Worm (Caenorhabditis elegans): Measurements from ENCODE around the gene F28A10.1.

The F28A10.1 gene

DNA sequence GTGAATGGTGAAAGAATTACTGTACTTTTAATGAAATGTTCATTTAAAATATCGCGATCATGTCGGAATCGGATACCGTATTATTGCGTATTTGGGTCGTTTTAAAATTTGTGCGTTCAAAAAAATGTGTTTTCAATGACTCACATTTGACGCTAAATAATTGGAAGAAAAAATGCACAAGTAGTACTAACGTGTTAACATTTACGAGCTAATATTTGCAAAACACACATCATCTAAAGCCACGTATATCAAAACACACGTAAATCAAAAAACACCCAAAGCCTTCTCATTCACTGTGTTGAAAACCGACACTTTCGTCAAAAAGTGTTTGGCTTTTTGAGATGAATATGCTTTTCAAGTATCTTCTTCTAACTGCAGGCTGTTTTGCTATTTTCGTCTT lies at the start of gene F28A10.1:
Gene F28A10.1 (plus strand): TSS at position 301 of the 400 bp plus-strand sequence.
- TF ChIP-seq egl-44 (GFP tag; IDR thresholded peaks at IDR 0.05) (no peak), lin-35 (GFP tag; optimal IDR thresholded peaks at IDR 0.05) (no peak), die-1 (tag; optimal IDR thresholded peaks at IDR 0.05) (no peak), ceh-27 (GFP tag; optimal IDR thresholded peaks at IDR 0.05) (no peak), lin-40 (tag; optimal IDR thresholded peaks at IDR 0.05) (no peak), sdz-38 (tag; optimal IDR thresholded peaks at IDR 0.05) (no peak), ztf-28 (GFP tag; IDR thresholded peaks at IDR 0.05) (no peak), F49E8.2 (tag; optimal IDR thresholded peaks at IDR 0.05; ENCODE audit: insufficient read depth) (no peak), Y95B8A.8 (GFP tag; IDR thresholded peaks at IDR 0.05) (no peak), somi-1 (GFP tag; optimal IDR thresholded peaks at IDR 0.05) (no peak), T07F8.4 (tag; optimal IDR thresholded peaks at IDR 0.05) (no peak), hlh-26 (GFP tag; conservative IDR thresholded peaks at IDR 0.05) (no peak), dpl-1 (GFP tag; optimal IDR thresholded peaks at IDR 0.05) (no peak)

DNA sequence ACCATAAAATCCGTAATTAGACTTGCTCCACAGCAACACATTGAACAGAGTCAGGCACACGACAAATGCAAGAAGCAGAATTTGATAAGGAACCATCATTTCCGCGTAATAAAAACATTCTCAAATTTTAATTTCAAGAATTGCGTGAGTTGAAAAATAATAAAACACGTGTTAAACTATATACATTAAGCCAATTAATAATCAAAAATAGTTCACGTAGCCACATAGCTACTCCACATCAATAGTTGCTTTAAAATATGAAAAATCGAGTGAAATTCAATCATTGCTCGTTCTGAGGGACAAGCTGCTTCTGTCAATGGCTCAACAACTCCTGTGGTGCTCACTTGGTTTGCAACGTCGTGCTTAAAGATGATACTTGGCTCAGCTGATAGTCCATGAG lies 42.7 kb upstream of the F28A10.1 start, which contains the start of gene Y39F10A.3:
Gene Y39F10A.3 (minus strand): TSS at position 101 of the 400 bp plus-strand sequence.
- TF ChIP-seq B0019.2 (GFP tag; conservative IDR thresholded peaks at IDR 0.05) (no peak), cebp-1 (GFP tag; IDR thresholded peaks at IDR 0.05) (no peak), cebp-1 (tag; optimal IDR thresholded peaks at IDR 0.05) (no peak)

DNA sequence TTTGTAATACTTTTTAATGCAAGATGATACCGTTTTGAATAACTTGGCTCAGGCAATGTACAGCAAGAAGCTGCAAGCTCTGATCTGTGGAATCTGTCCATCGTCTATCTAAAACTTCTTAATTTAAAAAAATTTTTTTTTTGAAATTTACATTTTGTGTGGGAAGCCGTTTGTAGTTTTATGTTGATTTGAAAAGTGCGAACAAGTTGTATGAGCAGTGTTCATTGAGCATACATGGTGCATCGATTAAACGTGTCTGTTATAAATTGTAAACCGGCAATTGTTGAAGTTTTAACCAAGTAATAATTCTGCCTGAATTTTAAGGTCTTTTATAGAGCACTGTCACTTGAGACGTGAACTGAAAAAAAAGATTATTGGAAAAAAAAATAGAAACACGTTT lies 42.1 kb upstream of the F28A10.1 start, which contains the start of gene Y39F10A.6:
Gene Y39F10A.6 (minus strand): TSS at position 101 of the 400 bp plus-strand sequence.
- no peak for TF ChIP-seq madf-8 (GFP tag; conservative IDR thresholded peaks at IDR 0.05)
- no peak for TF ChIP-seq lag-1 (GFP tag; IDR thresholded peaks at IDR 0.05)
- no peak for TF ChIP-seq F23B12.7 (tag; optimal IDR thresholded peaks at IDR 0.05; ENCODE audit: insufficient read depth)
- no peak for TF ChIP-seq sdz-38 (tag; optimal IDR thresholded peaks at IDR 0.05)
- no peak for TF ChIP-seq madf-3 (GFP tag; IDR thresholded peaks at IDR 0.05)
- TF ChIP-seq F10E7.11 (tag; optimal IDR thresholded peaks at IDR 0.05): no peak
- TF ChIP-seq bed-2 (GFP tag; IDR thresholded peaks at IDR 0.05): no peak
- TF ChIP-seq D2030.7 (GFP tag; IDR thresholded peaks at IDR 0.05): no peak
- no peak for TF ChIP-seq snpc-4 (GFP tag; optimal IDR thresholded peaks at IDR 0.05)
- no peak for TF ChIP-seq snpc-4 (tag; optimal IDR thresholded peaks at IDR 0.05)
- TF ChIP-seq Y79H2A.3 (GFP tag; conservative IDR thresholded peaks at IDR 0.05): no peak
- TF ChIP-seq F52B5.7 (tag; optimal IDR thresholded peaks at IDR 0.05): no peak
- TF ChIP-seq ztf-18 (tag; optimal IDR thresholded peaks at IDR 0.05): no peak
- no peak for TF ChIP-seq F49E8.2 (tag; optimal IDR thresholded peaks at IDR 0.05; ENCODE audit: insufficient read depth)
- no peak for TF ChIP-seq lir-1 (GFP tag; conservative IDR thresholded peaks at IDR 0.05)
- TF ChIP-seq ztf-6 (GFP tag; IDR thresholded peaks at IDR 0.05): no peak

ce11 chrII:786938-787337 lies 38.7 kb upstream of the F28A10.1 start, which contains the start of gene F46F5.16:
Gene F46F5.16, plus strand, starts transcription at chrII:787238.
- no peak for TF ChIP-seq lsl-1 (GFP tag; optimal IDR thresholded peaks at IDR 0.05)
- no peak for TF ChIP-seq ztf-22 (GFP tag; optimal IDR thresholded peaks at IDR 0.05)

ce11 chrII:788139-788538 lies 37.5 kb upstream of the F28A10.1 start, which contains the start of gene F46F5.15:
Gene F46F5.15, plus strand, starts transcription at chrII:788439.
- TF ChIP-seq mel-28 (tag; optimal IDR thresholded peaks at IDR 0.05; ENCODE audit: borderline replicate concordance) (no peak), him-1 (tag; optimal IDR thresholded peaks at IDR 0.05) (no peak), F52B5.7 (tag; optimal IDR thresholded peaks at IDR 0.05) (no peak), mes-4 (tag; optimal IDR thresholded peaks at IDR 0.05) (no peak), Y95B8A.8 (GFP tag; IDR thresholded peaks at IDR 0.05) (no peak), ceh-79 (tag; optimal IDR thresholded peaks at IDR 0.05) (no peak), madf-6 (GFP tag; IDR thresholded peaks at IDR 0.05) (no peak), Y79H2A.3 (GFP tag; conservative IDR thresholded peaks at IDR 0.05) (no peak), akir-1 (GFP tag; optimal IDR thresholded peaks at IDR 0.05) (no peak), lsy-27 (tag; optimal IDR thresholded peaks at IDR 0.05; ENCODE audit: borderline replicate concordance, insufficient read depth) (no peak), snpc-1.1 (tag; optimal IDR thresholded peaks at IDR 0.05; ENCODE audit: insufficient read depth) (no peak), unc-62 (GFP tag; optimal IDR thresholded peaks at IDR 0.05) (no peak), egl-44 (GFP tag; IDR thresholded peaks at IDR 0.05) (no peak), ztf-6 (GFP tag; IDR thresholded peaks at IDR 0.05) (no peak), hmg-20 (GFP tag; IDR thresholded peaks at IDR 0.05) (no peak)
